Fruit fly (Drosophila melanogaster): ENCODE data around the gene Vps45.

Vps45 gene

dm6 chr3R:9598099-9598498, 34.4 kb downstream of the Vps45 start (continued):
- TF ChIP-seq ro (GFP tag; IDR thresholded peaks at IDR 0.05) = no peak
- TF ChIP-seq CG2199 (GFP tag; IDR thresholded peaks at IDR 0.05) = no peak
- TF ChIP-seq CHES-1-like (GFP tag; optimal IDR thresholded peaks at IDR 0.05) = no peak
- no peak for TF ChIP-seq CG6272 (GFP tag; IDR thresholded peaks at IDR 0.05)
- TF ChIP-seq HLHmδ (GFP tag; optimal IDR thresholded peaks at IDR 0.05) = no peak
- TF ChIP-seq CG4282 (GFP tag; optimal IDR thresholded peaks at IDR 0.05) = no peak
- no peak for TF ChIP-seq CG17568 (GFP tag; optimal IDR thresholded peaks at IDR 0.05)
- TF ChIP-seq Sin3A (optimal IDR thresholded peaks at IDR 0.05) = no peak
- peak; percentile 12 for TF ChIP-seq CG15696 (tag; optimal IDR thresholded peaks at IDR 0.05)
- TF ChIP-seq unpg (GFP tag; optimal IDR thresholded peaks at IDR 0.05) = peak; percentile 63
- TF ChIP-seq CG17802 (tag; optimal IDR thresholded peaks at IDR 0.05) = peak; percentile 26
- no peak for TF ChIP-seq CG14667 (GFP tag; IDR thresholded peaks at IDR 0.05)
- TF ChIP-seq Neu2 (GFP tag; optimal IDR thresholded peaks at IDR 0.05; ENCODE audit: borderline replicate concordance) = no peak
- TF ChIP-seq sim (GFP tag; IDR thresholded peaks at IDR 0.05) = 0 out of 2 replicates have a peak, but pooled peaks have one; percentile 40
- TF ChIP-seq ttk (GFP tag; IDR thresholded peaks at IDR 0.05) = no peak
- no peak for TF ChIP-seq CG1832 (GFP tag; optimal IDR thresholded peaks at IDR 0.05)
- peak; percentile 36 for TF ChIP-seq Hsf (GFP tag; optimal IDR thresholded peaks at IDR 0.05)
- TF ChIP-seq pho (GFP tag; optimal IDR thresholded peaks at IDR 0.05) = no peak
- TF ChIP-seq CG34422 (GFP tag; IDR thresholded peaks at IDR 0.05) = 0 out of 3 replicates have a peak, but pooled peaks have one; percentile 15
- no peak for TF ChIP-seq tna (GFP tag; IDR thresholded peaks at IDR 0.05; ENCODE audit: partially characterized antibody)
- TF ChIP-seq oc (tag; optimal IDR thresholded peaks at IDR 0.05) = peak; percentile 44
- TF ChIP-seq CG18619 (GFP tag; optimal IDR thresholded peaks at IDR 0.05) = peak; percentile 39
- no peak for TF ChIP-seq CG11398 (GFP tag; optimal IDR thresholded peaks at IDR 0.05)
- peak; percentile 40 for TF ChIP-seq CG16815 (GFP tag; optimal IDR thresholded peaks at IDR 0.05)
- TF ChIP-seq BEAF-32 (GFP tag; optimal IDR thresholded peaks at IDR 0.05) = no peak
- peak in 1 of 2 experiments; percentile 32 for TF ChIP-seq Pdp1 (GFP tag; optimal IDR thresholded peaks at IDR 0.05)
- peak; percentile 54 for TF ChIP-seq jing (GFP tag; optimal IDR thresholded peaks at IDR 0.05)
- TF ChIP-seq kay (GFP tag; optimal IDR thresholded peaks at IDR 0.05) = no peak
- TF ChIP-seq Asciz (GFP tag; optimal IDR thresholded peaks at IDR 0.05) = peak; percentile 53
- TF ChIP-seq CG13424 (tag; optimal IDR thresholded peaks at IDR 0.05) = peak; percentile 47
- peak; percentile 78 for TF ChIP-seq gem (tag; optimal IDR thresholded peaks at IDR 0.05)
- TF ChIP-seq z (GFP tag; IDR thresholded peaks at IDR 0.05) = no peak
- no peak for TF ChIP-seq Hr78 (GFP tag; optimal IDR thresholded peaks at IDR 0.05)
- TF ChIP-seq CG3995 (GFP tag; optimal IDR thresholded peaks at IDR 0.05) = no peak
- no peak for TF ChIP-seq CG7928 (GFP tag; optimal IDR thresholded peaks at IDR 0.05)
- TF ChIP-seq CG10209 (GFP tag; optimal IDR thresholded peaks at IDR 0.05) = peak; percentile 58
- TF ChIP-seq crp (GFP tag; optimal IDR thresholded peaks at IDR 0.05) = no peak
- peak; percentile 9 for TF ChIP-seq maf-S (GFP tag; optimal IDR thresholded peaks at IDR 0.05)
- TF ChIP-seq CG14014 (GFP tag; IDR thresholded peaks at IDR 0.05) = no peak
- no peak for TF ChIP-seq psq (GFP tag; optimal IDR thresholded peaks at IDR 0.05)
- no peak for TF ChIP-seq CG6175 (GFP tag; IDR thresholded peaks at IDR 0.05)
- TF ChIP-seq luna (GFP tag; optimal IDR thresholded peaks at IDR 0.05) = no peak
- TF ChIP-seq CG42726 (GFP tag; IDR thresholded peaks at IDR 0.05; ENCODE audit: partially characterized antibody) = no peak
- TF ChIP-seq NfI (GFP tag; optimal IDR thresholded peaks at IDR 0.05) = peak; percentile 30
- TF ChIP-seq pita (GFP tag; optimal IDR thresholded peaks at IDR 0.05) = no peak
- no peak for TF ChIP-seq cad (GFP tag; optimal IDR thresholded peaks at IDR 0.05)
- peak; percentile 92 for TF ChIP-seq sens (GFP tag)
- no peak for TF ChIP-seq Bdp1 (GFP tag; optimal IDR thresholded peaks at IDR 0.05)
- TF ChIP-seq Chrac-16 (GFP tag; optimal IDR thresholded peaks at IDR 0.05) = peak; percentile 55
- no peak for TF ChIP-seq pfk (GFP tag; optimal IDR thresholded peaks at IDR 0.05)
- peak; percentile 19 for TF ChIP-seq CG15601 (tag; optimal IDR thresholded peaks at IDR 0.05)

Data from whole organism, embryonic.